Worm (Caenorhabditis elegans) whole organism, L2 larva: ENCODE data around the gene C17C3.6.

Experiments
- R02D3.7 ChIP-seq: fragments of 150-350 bp; optimal IDR thresholded peaks from 2 replicates; lab custom pipeline; 2014; ENCODE audit warnings: missing biosample characterization, missing genetic modification characterization
- aly-2 ChIP-seq: fragments of 150-350 bp; optimal IDR thresholded peaks from 2 replicates; lab custom pipeline; 2014; ENCODE audit warnings: missing biosample characterization, missing genetic modification characterization
- ceh-82 ChIP-seq: fragments of 150-350 bp; optimal IDR thresholded peaks from 2 replicates; lab custom pipeline; 2014; ENCODE audit warnings: missing biosample characterization, missing genetic modification characterization
- egl-27 ChIP-seq: sonication (generic microtip); optimal IDR thresholded peaks from 3 replicates; lab custom pipeline; 2017; ENCODE audit warnings: missing biosample characterization, missing genetic modification reagents, missing genetic modification characterization
- elt-3 ChIP-seq: sonication (generic microtip); optimal IDR thresholded peaks from 2 replicates; lab custom pipeline; 2017; ENCODE audit warnings: missing biosample characterization, missing genetic modification characterization
- nhr-11 ChIP-seq: fragments of 150-350 bp; optimal IDR thresholded peaks from 2 replicates; lab custom pipeline; 2014; ENCODE audit warnings: missing biosample characterization, missing genetic modification characterization
- unc-39 ChIP-seq: fragments of 150-350 bp; optimal IDR thresholded peaks from 2 replicates; lab custom pipeline; 2014; ENCODE audit warnings: missing biosample characterization, missing genetic modification characterization
- unc-62 ChIP-seq: fragments of 150-350 bp; optimal IDR thresholded peaks from 2 replicates; lab custom pipeline; 2014; ENCODE audit warnings: missing biosample characterization, missing genetic modification reagents, missing genetic modification characterization
- ztf-11 ChIP-seq: sonication (generic microtip); optimal IDR thresholded peaks from 2 replicates; lab custom pipeline; 2017; ENCODE audit warnings: missing biosample characterization, missing genetic modification characterization
- ztf-4 ChIP-seq: fragments of 150-350 bp; optimal IDR thresholded peaks from 2 replicates; lab custom pipeline; 2014; ENCODE audit warnings: missing biosample characterization, missing genetic modification characterization

DNA sequence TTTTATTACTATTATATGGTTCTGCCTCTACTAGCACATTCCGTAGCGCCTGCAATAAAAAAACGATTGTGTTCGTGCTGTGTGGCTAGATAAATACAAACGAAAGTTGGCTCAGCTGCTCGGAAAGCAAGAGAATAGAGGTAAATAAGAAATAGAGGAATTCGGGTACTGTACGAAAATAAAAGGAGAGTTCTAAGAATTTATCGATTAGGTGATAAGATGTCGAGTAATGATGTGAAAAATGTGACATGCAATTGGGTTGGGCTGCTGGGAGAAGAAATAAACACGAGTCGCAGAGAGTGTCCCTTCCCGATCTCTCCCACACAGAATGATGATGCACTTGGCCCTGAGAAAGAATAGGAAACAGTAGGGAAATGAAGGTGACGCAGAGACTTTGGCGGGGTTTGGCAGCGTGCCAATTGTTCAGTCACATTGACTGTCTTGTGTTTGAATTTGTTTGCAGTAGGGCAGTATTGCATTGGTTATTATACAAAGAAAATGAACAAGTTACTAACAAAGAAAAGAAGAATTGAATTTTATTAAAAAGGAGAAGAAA is 43.6 kb downstream of the C17C3.6 start, which contains the start of gene cdc-14:
- TF ChIP-seq unc-39 (tag; lab: Kevin White, UChicago), result no peak
- no peak for TF ChIP-seq R02D3.7 (tag; lab: Kevin White, UChicago)
- peak; percentile 68 for TF ChIP-seq ztf-4 (tag; lab: Kevin White, UChicago)
- no peak for TF ChIP-seq ceh-82
- TF ChIP-seq elt-3 (tag; lab: Kevin White, UChicago), result no peak
- no peak for TF ChIP-seq aly-2
- TF ChIP-seq ztf-11, result no peak
- TF ChIP-seq egl-27 (tag; lab: Kevin White, UChicago), result peak; percentile 21
- TF ChIP-seq nhr-11, result no peak
- no peak for TF ChIP-seq unc-62 (GFP tag; lab: Kevin White, UChicago)
